Fruit fly (Drosophila melanogaster) whole organism, adult: ENCODE data around the gene TwdlR.

Experiments
- CG12768 ChIP-seq: fragments of 200-800 bp; sonication (Bioruptor generic); optimal IDR thresholded peaks from 2 replicates; lab custom pipeline; 2017; ENCODE audit warnings: missing biosample characterization, missing genetic modification characterization, mild to moderate bottlenecking, moderate library complexity, missing genetic modification reagents
- CG14711 ChIP-seq: fragments of 200-800 bp; sonication (Bioruptor generic); optimal IDR thresholded peaks from 2 replicates; lab custom pipeline; 2018; ENCODE audit warnings: missing biosample characterization, mild to moderate bottlenecking, missing genetic modification characterization, moderate library complexity
- CG33017 ChIP-seq: fragments of 200-800 bp; sonication (Bioruptor generic); optimal IDR thresholded peaks from 2 replicates; lab custom pipeline; 2018; ENCODE audit warnings: missing biosample characterization, mild to moderate bottlenecking, missing genetic modification characterization, moderate library complexity
- CG5204 ChIP-seq: fragments of 200-800 bp; sonication (Bioruptor generic); optimal IDR thresholded peaks from 2 replicates; lab custom pipeline; 2016; ENCODE audit warnings: missing biosample characterization, missing genetic modification characterization
- CG7045 ChIP-seq: fragments of 200-800 bp; sonication (Bioruptor generic); optimal IDR thresholded peaks from 2 replicates; lab custom pipeline; 2017; ENCODE audit warnings: missing biosample characterization, mild to moderate bottlenecking, missing genetic modification characterization
- CG7101 ChIP-seq: fragments of 200-800 bp; sonication (Bioruptor generic); optimal IDR thresholded peaks from 2 replicates; lab custom pipeline; 2018; ENCODE audit warnings: missing biosample characterization, mild to moderate bottlenecking, missing genetic modification characterization, moderate library complexity
- Crg-1 ChIP-seq: fragments of 200-800 bp; sonication (Bioruptor generic); optimal IDR thresholded peaks from 2 replicates; lab custom pipeline; 2016; ENCODE audit warnings: missing biosample characterization, missing genetic modification characterization
- Mnt ChIP-seq: fragments of 200-800 bp; sonication (Bioruptor generic); optimal IDR thresholded peaks from 2 replicates; lab custom pipeline; 2016; ENCODE audit warnings: missing biosample characterization, mild to moderate bottlenecking, missing genetic modification characterization
- bab1 ChIP-seq: fragments of 200-800 bp; sonication (Bioruptor generic); optimal IDR thresholded peaks from 3 replicates; lab custom pipeline; 2019; ENCODE audit warnings: missing biosample characterization, mild to moderate bottlenecking, missing genetic modification characterization, moderate library complexity
- cic ChIP-seq: fragments of 200-800 bp; sonication (Bioruptor generic); optimal IDR thresholded peaks from 2 replicates; lab custom pipeline; 2017; ENCODE audit warnings: missing biosample characterization, mild to moderate bottlenecking, missing genetic modification characterization, moderate library complexity
- cnc ChIP-seq, 2 experiments: fragments of >200 bp; optimal IDR thresholded peaks; 2 replicates each; lab custom pipeline; 2017
- pad ChIP-seq: fragments of 200-800 bp; sonication (Bioruptor generic); optimal IDR thresholded peaks from 3 replicates; lab custom pipeline; 2017; ENCODE audit warnings: missing biosample characterization, missing genetic modification characterization, mild to moderate bottlenecking, moderate library complexity, missing genetic modification reagents
- toe ChIP-seq: fragments of 200-800 bp; sonication (Bioruptor generic); optimal IDR thresholded peaks from 2 replicates; lab custom pipeline; 2016; ENCODE audit warnings: missing biosample characterization, missing genetic modification characterization

dm6 chr3R:26656140-26656539 is 21.5 kb downstream of the TwdlR start, which contains the start of gene Tb:
- TF ChIP-seq CG12768 (GFP tag; lab: Kevin White, UChicago) (no peak), bab1 (GFP tag; lab: Kevin White, UChicago) (no peak), CG7045 (GFP tag; lab: Kevin White, UChicago) (no peak), CG7101 (tag; lab: Kevin White, UChicago) (no peak), cnc (optimal IDR thresholded peaks at IDR 0.05; lab: Kevin White, UChicago) (no peak), Mnt (no peak), cic (GFP tag; lab: Kevin White, UChicago) (no peak), CG5204 (GFP tag; lab: Kevin White, UChicago) (no peak), CG33017 (tag; lab: Kevin White, UChicago) (no peak), Crg-1 (GFP tag; lab: Kevin White, UChicago) (no peak), toe (no peak), pad (no peak), CG14711 (tag; lab: Kevin White, UChicago) (no peak)
